Worm (Caenorhabditis elegans): Measurements from ENCODE around the gene F46B6.10.

Gene F46B6.10

DNA sequence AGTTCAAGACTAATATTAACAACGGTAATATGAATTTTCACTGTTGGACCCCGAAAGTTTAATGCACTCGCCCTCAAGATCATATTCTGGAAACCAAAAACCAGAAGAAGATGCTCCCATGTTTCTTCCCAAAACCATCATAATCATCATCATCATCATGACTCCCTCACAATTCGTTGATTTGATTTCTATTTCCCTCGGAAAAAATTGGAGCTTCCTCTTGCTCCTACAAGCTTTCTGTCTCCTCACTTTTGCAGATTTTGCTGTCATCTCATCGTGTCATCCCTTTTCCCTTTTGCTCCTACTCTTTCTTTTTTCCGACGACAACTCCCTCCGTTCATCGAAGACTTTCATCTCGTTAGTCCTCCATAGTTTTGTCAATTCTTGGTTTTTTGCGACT, 29.9 kb downstream of the F46B6.10 start, which contains the start of gene F46B6.2:
Gene F46B6.2 (plus strand): TSS at position 316 of the 400 bp plus-strand sequence.
- no peak for TF ChIP-seq dmd-8 (GFP tag; IDR thresholded peaks at IDR 0.05)
- TF ChIP-seq ctbp-1 (GFP tag; IDR thresholded peaks at IDR 0.05), result 0 out of 2 replicates have a peak, but pooled peaks have one; percentile 40

- TF ChIP-seq pqm-1 (tag; optimal IDR thresholded peaks at IDR 0.05) (no peak), set-16 (GFP tag; IDR thresholded peaks at IDR 0.05) (no peak), nhr-102 (tag; optimal IDR thresholded peaks at IDR 0.05) (no peak), ctbp-1 (GFP tag; IDR thresholded peaks at IDR 0.05) (no peak), dmd-8 (GFP tag; IDR thresholded peaks at IDR 0.05) (no peak), hlh-11 (tag; optimal IDR thresholded peaks at IDR 0.05) (no peak), lim-7 (GFP tag; IDR thresholded peaks at IDR 0.05) (no peak), mes-2 (tag; optimal IDR thresholded peaks at IDR 0.05; ENCODE audit: poor library complexity, severe bottlenecking) (no peak), lin-39 (tag; optimal IDR thresholded peaks at IDR 0.05) (no peak), R02D3.7 (tag; optimal IDR thresholded peaks at IDR 0.05) (no peak)
These were observed 30.6 kb downstream of the F46B6.10 start for ce11 chrV:9771311-9771710.

- TF ChIP-seq rbr-2 (tag; optimal IDR thresholded peaks at IDR 0.05) (no peak), ces-1 (GFP tag; optimal IDR thresholded peaks at IDR 0.05) (peak; percentile 100), mdt-29 (GFP tag; IDR thresholded peaks at IDR 0.05) (no peak), gei-8 (GFP tag; optimal IDR thresholded peaks at IDR 0.05) (no peak), lim-7 (GFP tag; IDR thresholded peaks at IDR 0.05) (no peak), dpl-1 (GFP tag; optimal IDR thresholded peaks at IDR 0.05) (no peak), ctbp-1 (GFP tag; IDR thresholded peaks at IDR 0.05) (peak; percentile 70), hlh-30 (tag; optimal IDR thresholded peaks at IDR 0.05; ENCODE audit: insufficient read depth) (no peak), fos-1 (tag; optimal IDR thresholded peaks at IDR 0.05) (no peak), aha-1 (tag) (peak; percentile 2), mxl-3 (GFP tag; optimal IDR thresholded peaks at IDR 0.05) (no peak), daf-16 (GFP tag; optimal IDR thresholded peaks at IDR 0.05) (no peak), daf-16 (tag; optimal IDR thresholded peaks at IDR 0.05) (no peak), set-16 (GFP tag; IDR thresholded peaks at IDR 0.05) (peak; percentile 93), zip-11 (GFP tag; IDR thresholded peaks at IDR 0.05) (no peak), attf-4 (tag; optimal IDR thresholded peaks at IDR 0.05) (no peak), R02D3.7 (tag; optimal IDR thresholded peaks at IDR 0.05) (no peak), vab-7 (GFP tag; IDR thresholded peaks at IDR 0.05) (no peak), mdl-1 (tag; optimal IDR thresholded peaks at IDR 0.05) (no peak), cey-2 (tag; optimal IDR thresholded peaks at IDR 0.05; ENCODE audit: borderline replicate concordance, insufficient read depth) (no peak), nhr-28 (tag; optimal IDR thresholded peaks at IDR 0.05) (no peak), ceh-44 (GFP tag; IDR thresholded peaks at IDR 0.05) (no peak), skn-1 (tag; optimal IDR thresholded peaks at IDR 0.05) (no peak), zfp-2 (tag; optimal IDR thresholded peaks at IDR 0.05) (no peak), fkh-10 (GFP tag; optimal IDR thresholded peaks at IDR 0.05) (peak; percentile 73), lsy-2 (tag; optimal IDR thresholded peaks at IDR 0.05) (peak in 1 of 2 experiments; percentile 40), unc-130 (GFP tag; optimal IDR thresholded peaks at IDR 0.05) (no peak), unc-62 (GFP tag; optimal IDR thresholded peaks at IDR 0.05 in 1 of 2) (peak in 1 of 2 experiments; percentile 4), unc-62 (tag; optimal IDR thresholded peaks at IDR 0.05) (no peak), ama-1 (optimal IDR thresholded peaks at IDR 0.05) (no peak), Y48G9A.11 (GFP tag; IDR thresholded peaks at IDR 0.05) (no peak), dmd-6 (GFP tag; IDR thresholded peaks at IDR 0.05) (no peak)
These were observed 32.8 kb downstream of the F46B6.10 start, which contains the start of gene unc-42 for ce11 chrV:9768828-9769778. Gene unc-42, minus strand, starts transcription at chrV:9769391.
